Worm (Caenorhabditis elegans): ENCODE measurements around the gene ZK262.19.
"Not testable (repeated sequence)": the region's sequence is repeated elsewhere in the genome, so short reads cannot be mapped to it uniquely, and the experiment has no call there.

The ZK262.19 gene

DNA sequence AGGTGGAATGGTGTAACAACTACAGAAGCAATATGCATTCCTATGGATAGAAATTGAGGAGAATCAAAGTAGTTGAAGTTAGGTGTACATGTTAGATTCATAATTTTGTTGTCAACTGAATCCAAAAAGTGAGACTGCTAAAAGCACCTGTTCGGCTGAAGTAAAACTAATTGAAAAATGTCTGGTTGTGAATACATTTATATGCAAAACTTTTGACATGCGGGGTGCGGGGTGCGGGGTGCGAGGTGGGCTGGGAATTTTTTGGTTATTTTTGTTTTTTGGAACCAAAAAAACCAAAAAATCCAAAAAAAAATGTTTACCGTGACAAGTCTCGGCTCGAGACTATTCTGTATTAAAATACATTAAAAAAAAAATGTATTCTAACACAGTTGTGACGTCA, 15.3 kb downstream of the ZK262.19 start, which contains the start of gene srh-207:
TSS of gene srh-207 (minus strand) at position 101 of the 400 bp plus-strand sequence.
- TF ChIP-seq ceh-28 (tag; optimal IDR thresholded peaks at IDR 0.05): no peak
- TF ChIP-seq hmg-11 (tag; optimal IDR thresholded peaks at IDR 0.05): no peak
- no peak for TF ChIP-seq daf-12 (tag; optimal IDR thresholded peaks at IDR 0.05)
- no peak for TF ChIP-seq ZK546.5 (tag; optimal IDR thresholded peaks at IDR 0.05)
- TF ChIP-seq lin-39 (tag; optimal IDR thresholded peaks at IDR 0.05): no peak
- TF ChIP-seq nhr-11 (tag; optimal IDR thresholded peaks at IDR 0.05): no peak
- no peak for TF ChIP-seq sea-2 (GFP tag; optimal IDR thresholded peaks at IDR 0.05)
- TF ChIP-seq ztf-11 (tag; optimal IDR thresholded peaks at IDR 0.05): no peak
- TF ChIP-seq lin-15B (tag; optimal IDR thresholded peaks at IDR 0.05): no peak
- TF ChIP-seq egl-5 (tag; optimal IDR thresholded peaks at IDR 0.05): no peak
- TF ChIP-seq elt-2 (tag; optimal IDR thresholded peaks at IDR 0.05): no peak
- no peak for TF ChIP-seq nfya-1 (tag; optimal IDR thresholded peaks at IDR 0.05; ENCODE audit: insufficient read depth)
- TF ChIP-seq ceh-16 (tag; optimal IDR thresholded peaks at IDR 0.05): no peak
- no peak for TF ChIP-seq snpc-4 (tag; optimal IDR thresholded peaks at IDR 0.05)
- TF ChIP-seq nhr-76 (tag; optimal IDR thresholded peaks at IDR 0.05): no peak
- TF ChIP-seq ztf-4 (tag; optimal IDR thresholded peaks at IDR 0.05): no peak

- not testable (repeated sequence) for TF ChIP-seq ceh-82 (tag; optimal IDR thresholded peaks at IDR 0.05); pha-4 (tag; optimal IDR thresholded peaks at IDR 0.05); nfya-1 (tag; optimal IDR thresholded peaks at IDR 0.05; ENCODE audit: insufficient read depth)
These were observed 20.7 kb downstream of the ZK262.19 start, which contains the start of gene srh-209 for ce11 chrV:18404767-18405166. Gene srh-209, minus strand, starts transcription at chrV:18404867.

DNA sequence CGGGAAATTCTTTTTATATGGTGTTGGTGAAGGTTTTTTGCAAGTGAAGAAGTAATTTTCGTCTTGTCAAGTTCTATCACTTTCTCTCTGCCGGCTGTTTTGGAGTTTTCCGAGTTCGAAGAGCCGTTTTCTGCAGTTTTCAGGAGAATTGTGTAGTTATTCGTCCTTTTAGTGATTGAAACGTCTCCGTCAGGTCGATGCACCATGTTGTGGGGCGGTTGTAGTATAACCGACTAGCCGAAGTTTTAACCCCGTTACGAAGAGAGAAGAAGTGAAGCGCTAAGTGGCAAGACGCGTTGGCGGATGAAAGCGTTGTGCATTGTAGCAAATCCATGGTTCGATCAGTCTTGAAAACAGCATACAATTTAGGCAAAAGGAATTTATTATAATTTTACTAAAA, 22.7 kb downstream of the ZK262.19 start:
- TF ChIP-seq pha-4 (tag; optimal IDR thresholded peaks at IDR 0.05): no peak
- no peak for TF ChIP-seq nhr-11 (tag; optimal IDR thresholded peaks at IDR 0.05)
- no peak for TF ChIP-seq aly-2 (tag; optimal IDR thresholded peaks at IDR 0.05)
- no peak for TF ChIP-seq nhr-28 (tag; optimal IDR thresholded peaks at IDR 0.05)
- no peak for TF ChIP-seq tbx-2 (tag; optimal IDR thresholded peaks at IDR 0.05)
- no peak for TF ChIP-seq nhr-237 (tag; optimal IDR thresholded peaks at IDR 0.05)
- TF ChIP-seq nhr-12 (tag; optimal IDR thresholded peaks at IDR 0.05): no peak
- TF ChIP-seq fos-1 (tag; optimal IDR thresholded peaks at IDR 0.05): no peak
- TF ChIP-seq pqm-1 (tag; optimal IDR thresholded peaks at IDR 0.05): no peak
- no peak for TF ChIP-seq ZK546.5 (tag; optimal IDR thresholded peaks at IDR 0.05)
- no peak for TF ChIP-seq ama-1 (optimal IDR thresholded peaks at IDR 0.05)
- no peak for TF ChIP-seq daf-12 (tag; optimal IDR thresholded peaks at IDR 0.05)
- no peak for TF ChIP-seq R02D3.7 (tag; optimal IDR thresholded peaks at IDR 0.05)
- no peak for TF ChIP-seq eor-1 (tag; optimal IDR thresholded peaks at IDR 0.05)
- no peak for TF ChIP-seq ceh-82 (tag; optimal IDR thresholded peaks at IDR 0.05)
- no peak for TF ChIP-seq elt-1 (tag; optimal IDR thresholded peaks at IDR 0.05)
- no peak for TF ChIP-seq elt-3 (tag; optimal IDR thresholded peaks at IDR 0.05)
- TF ChIP-seq egl-5 (tag; optimal IDR thresholded peaks at IDR 0.05): no peak
- TF ChIP-seq nfya-1 (tag; optimal IDR thresholded peaks at IDR 0.05; ENCODE audit: insufficient read depth): no peak

- TF ChIP-seq nhr-76 (tag; optimal IDR thresholded peaks at IDR 0.05) (no peak), fkh-10 (GFP tag; optimal IDR thresholded peaks at IDR 0.05) (no peak), pha-4 (tag; optimal IDR thresholded peaks at IDR 0.05) (no peak), aly-2 (tag; optimal IDR thresholded peaks at IDR 0.05) (no peak), lin-15B (tag; optimal IDR thresholded peaks at IDR 0.05) (no peak), hmg-11 (tag; optimal IDR thresholded peaks at IDR 0.05) (no peak), nhr-28 (tag; optimal IDR thresholded peaks at IDR 0.05) (no peak), ZK546.5 (tag; optimal IDR thresholded peaks at IDR 0.05) (no peak), ama-1 (optimal IDR thresholded peaks at IDR 0.05) (no peak), ceh-16 (tag; optimal IDR thresholded peaks at IDR 0.05) (no peak), sea-2 (GFP tag; optimal IDR thresholded peaks at IDR 0.05) (no peak), nhr-43 (tag; optimal IDR thresholded peaks at IDR 0.05; ENCODE audit: poor library complexity, severe bottlenecking) (no peak), lsy-12 (tag; optimal IDR thresholded peaks at IDR 0.05) (no peak), fkh-2 (tag; optimal IDR thresholded peaks at IDR 0.05) (no peak), R02D3.7 (tag; optimal IDR thresholded peaks at IDR 0.05) (no peak), fos-1 (tag; optimal IDR thresholded peaks at IDR 0.05) (no peak), elt-3 (tag; optimal IDR thresholded peaks at IDR 0.05) (no peak), nhr-237 (tag; optimal IDR thresholded peaks at IDR 0.05) (no peak), egl-27 (tag; optimal IDR thresholded peaks at IDR 0.05) (no peak), jun-1 (tag; optimal IDR thresholded peaks at IDR 0.05) (no peak)
These were observed 27.6 kb downstream of the ZK262.19 start, which contains the start of gene Y51A2B.16 for ce11 chrV:18397814-18398213. Gene Y51A2B.16, minus strand, starts transcription at chrV:18397914.

All from whole organism, L3 larva.